Worm (Caenorhabditis elegans) whole organism, L1 larva: ENCODE data around the gene dhs-27.

Experiments
- C16A3.4 ChIP-seq: fragments of 150-350 bp; optimal IDR thresholded peaks from 2 replicates; lab custom pipeline; 2014; ENCODE audit warnings: missing biosample characterization, missing genetic modification characterization
- F16B12.6 ChIP-seq: fragments of 150-350 bp; optimal IDR thresholded peaks from 2 replicates; lab custom pipeline; 2014; ENCODE audit warnings: missing biosample characterization, missing genetic modification characterization
- alr-1 ChIP-seq: fragments of 200-800 bp; sonication (Bioruptor generic); optimal IDR thresholded peaks from 2 replicates; lab custom pipeline; 2018; ENCODE audit warnings: borderline replicate concordance, mild to moderate bottlenecking, missing genetic modification characterization, missing compliant biosample characterization
- ama-1 ChIP-seq: fragments of 150-350 bp; optimal IDR thresholded peaks from 2 replicates; lab custom pipeline; 2014
- blmp-1 ChIP-seq: fragments of 150-350 bp; optimal IDR thresholded peaks from 2 replicates; lab custom pipeline; 2014; ENCODE audit warnings: missing biosample characterization, missing genetic modification characterization
- ceh-82 ChIP-seq, 3 experiments: fragments of 150-350 bp in 1 of 3; sonication (generic microtip) in 2 of 3; optimal IDR thresholded peaks; 2 replicates each; lab custom pipeline; 2014 to 2017; ENCODE audit warnings: missing biosample characterization in 3 of 3, missing genetic modification characterization in 3 of 3
- dsc-1 ChIP-seq: sonication (generic microtip); optimal IDR thresholded peaks from 2 replicates; lab custom pipeline; 2016; ENCODE audit warnings: mild to moderate bottlenecking, missing genetic modification characterization, missing compliant biosample characterization
- egl-27 ChIP-seq, 2 experiments: fragments of 150-350 bp in 1 of 2; sonication (generic microtip); optimal IDR thresholded peaks; 3 replicates each; lab custom pipeline; 2017 to 2018; ENCODE audit warnings: missing biosample characterization in 2 of 2, missing genetic modification characterization in 2 of 2, missing genetic modification reagents in 2 of 2
- elt-3 ChIP-seq, 6 experiments: fragments of 150-350 bp in 1 of 6; sonication (generic microtip); optimal IDR thresholded peaks; 2 replicates each; lab custom pipeline; 2017 to 2018; ENCODE audit warnings: missing biosample characterization in 6 of 6, missing genetic modification characterization in 6 of 6, inconsistent platforms in 1 of 6
- grh-1 ChIP-seq: fragments of 200-800 bp; sonication (Bioruptor generic); IDR thresholded peaks from 2 replicates; pipeline ENCODE4 v1.3.6; 2022; ENCODE audit warnings: missing genetic modification reagents, missing genetic modification characterization, missing compliant biosample characterization
- irx-1 ChIP-seq: sonication (generic microtip); optimal IDR thresholded peaks from 2 replicates; lab custom pipeline; 2016; ENCODE audit warnings: missing genetic modification characterization, missing compliant biosample characterization
- jun-1 ChIP-seq: fragments of 150-350 bp; optimal IDR thresholded peaks from 2 replicates; lab custom pipeline; 2014; ENCODE audit warnings: missing biosample characterization, missing genetic modification reagents, missing genetic modification characterization
- lin-13 ChIP-seq: fragments of 150-350 bp; optimal IDR thresholded peaks from 2 replicates; lab custom pipeline; 2014; ENCODE audit warnings: missing biosample characterization, missing genetic modification reagents, missing genetic modification characterization
- lin-15B ChIP-seq: fragments of 150-350 bp; sonication (generic microtip); optimal IDR thresholded peaks from 3 replicates; lab custom pipeline; 2014; ENCODE audit warnings: missing biosample characterization, missing genetic modification characterization
- lin-35 ChIP-seq, 2 experiments: fragments of 150-350 bp; optimal IDR thresholded peaks; 2 replicates each; lab custom pipeline; 2014; ENCODE audit warnings: missing biosample characterization in 2 of 2, missing genetic modification characterization in 2 of 2, missing genetic modification reagents in 2 of 2
- lin-39 ChIP-seq: fragments of 150-350 bp; optimal IDR thresholded peaks from 2 replicates; lab custom pipeline; 2014; ENCODE audit warnings: missing biosample characterization, missing genetic modification reagents, missing genetic modification characterization
- lsy-2 ChIP-seq, 2 experiments: fragments of 150-350 bp; optimal IDR thresholded peaks; 2 replicates each; lab custom pipeline; 2014; ENCODE audit warnings: missing biosample characterization in 2 of 2, missing genetic modification characterization in 2 of 2
- mdl-1 ChIP-seq, 2 experiments: fragments of 150-350 bp; optimal IDR thresholded peaks; 2 replicates each; lab custom pipeline; 2014 to 2017; ENCODE audit warnings: missing biosample characterization in 2 of 2, missing genetic modification characterization in 2 of 2, inconsistent platforms in 1 of 2
- mep-1 ChIP-seq: fragments of 150-350 bp; optimal IDR thresholded peaks from 2 replicates; lab custom pipeline; 2014; ENCODE audit warnings: missing biosample characterization, missing genetic modification characterization
- nhr-19 ChIP-seq: fragments of 200-800 bp; sonication (Bioruptor generic); conservative IDR thresholded peaks from 2 replicates; pipeline ENCODE4 v1.3.6; 2022; ENCODE audit warnings: missing genetic modification characterization, missing compliant biosample characterization
- nhr-237 ChIP-seq: fragments of 150-350 bp; optimal IDR thresholded peaks from 2 replicates; lab custom pipeline; 2014; ENCODE audit warnings: missing biosample characterization, missing genetic modification characterization
- nhr-28 ChIP-seq: fragments of 150-350 bp; optimal IDR thresholded peaks from 2 replicates; lab custom pipeline; 2014; ENCODE audit warnings: missing biosample characterization, missing genetic modification characterization
- nhr-47 ChIP-seq: sonication (generic microtip); optimal IDR thresholded peaks from 2 replicates; lab custom pipeline; 2016; ENCODE audit warnings: mild to moderate bottlenecking, missing genetic modification characterization, moderate library complexity, missing compliant biosample characterization
- nhr-90 ChIP-seq: sonication (generic microtip); optimal IDR thresholded peaks from 2 replicates; lab custom pipeline; 2016; ENCODE audit warnings: mild to moderate bottlenecking, missing genetic modification characterization, missing compliant biosample characterization; ENCODE audit not compliant: poor library complexity
- pax-3 ChIP-seq: fragments of 200-800 bp; sonication (Bioruptor generic); optimal IDR thresholded peaks from 2 replicates; lab custom pipeline; 2018; ENCODE audit warnings: mild to moderate bottlenecking, missing genetic modification characterization, moderate library complexity, missing compliant biosample characterization
- skn-1 ChIP-seq: fragments of 150-350 bp; optimal IDR thresholded peaks from 2 replicates; lab custom pipeline; 2014; ENCODE audit warnings: missing biosample characterization, missing genetic modification characterization
- snpc-4 ChIP-seq: fragments of 150-350 bp; optimal IDR thresholded peaks from 2 replicates; lab custom pipeline; 2014; ENCODE audit warnings: missing biosample characterization, missing genetic modification characterization
- snu-23 ChIP-seq: sonication (generic microtip); optimal IDR thresholded peaks from 2 replicates; lab custom pipeline; 2016; ENCODE audit warnings: missing genetic modification characterization, missing compliant biosample characterization
- sox-4 ChIP-seq: sonication (generic microtip); optimal IDR thresholded peaks from 2 replicates; lab custom pipeline; 2016; ENCODE audit warnings: missing genetic modification characterization, missing compliant biosample characterization
- swsn-7 ChIP-seq: sonication (generic microtip); optimal IDR thresholded peaks from 2 replicates; lab custom pipeline; 2016; ENCODE audit warnings: missing genetic modification characterization, missing compliant biosample characterization
- tbx-2 ChIP-seq: sonication (generic microtip); optimal IDR thresholded peaks from 2 replicates; lab custom pipeline; 2016; ENCODE audit warnings: missing genetic modification characterization, missing compliant biosample characterization
- unc-30 ChIP-seq: sonication (generic microtip); optimal IDR thresholded peaks from 2 replicates; lab custom pipeline; 2017; ENCODE audit warnings: missing biosample characterization, missing genetic modification characterization
- unc-62 ChIP-seq: fragments of 150-350 bp; optimal IDR thresholded peaks from 2 replicates; lab custom pipeline; 2014; ENCODE audit warnings: missing biosample characterization, missing genetic modification reagents, missing genetic modification characterization
- unc-86 ChIP-seq: sonication (generic microtip); optimal IDR thresholded peaks from 2 replicates; lab custom pipeline; 2016; ENCODE audit warnings: missing genetic modification characterization, missing compliant biosample characterization
- vab-15 ChIP-seq: sonication (generic microtip); optimal IDR thresholded peaks from 2 replicates; lab custom pipeline; 2017; ENCODE audit warnings: missing genotype, mild to moderate bottlenecking, missing genetic modification characterization, missing compliant biosample characterization
- zag-1 ChIP-seq: fragments of 150-350 bp; optimal IDR thresholded peaks from 2 replicates; lab custom pipeline; 2014; ENCODE audit warnings: missing biosample characterization, missing genetic modification characterization
- ztf-11 ChIP-seq, 2 experiments: sonication (generic microtip); optimal IDR thresholded peaks; 2 replicates each; lab custom pipeline; 2016 to 2017; ENCODE audit warnings: missing genetic modification characterization in 2 of 2, missing biosample characterization in 1 of 2, missing compliant biosample characterization in 1 of 2

The dhs-27 gene

ce11 chrX:3401701-3402100 lies 12.8 kb downstream of the dhs-27 start, which contains the start of gene C04F6.9:
Gene C04F6.9, plus strand, starts transcription at chrX:3402001.
- TF ChIP-seq unc-30 (tag; lab: Kevin White, UChicago) = no peak

ce11 chrX:3400387-3400786 lies 14.1 kb downstream of the dhs-27 start:
- TF ChIP-seq lin-15B (tag; lab: Kevin White, UChicago) = no peak
- no peak for TF ChIP-seq unc-86 (tag; lab: Kevin White, UChicago)
- TF ChIP-seq unc-30 (tag; lab: Kevin White, UChicago) = no peak
- no peak for TF ChIP-seq tbx-2 (tag; lab: Kevin White, UChicago)
- TF ChIP-seq alr-1 (tag; lab: Kevin White, UChicago) = no peak
- no peak for TF ChIP-seq nhr-28 (tag; lab: Kevin White, UChicago)
- TF ChIP-seq F16B12.6 (tag; lab: Kevin White, UChicago) = no peak
- TF ChIP-seq snpc-4 (tag; lab: Kevin White, UChicago) = no peak
- no peak for TF ChIP-seq swsn-7 (tag; lab: Kevin White, UChicago)
- TF ChIP-seq elt-3 (tag; optimal IDR thresholded peaks at IDR 0.05; lab: Kevin White, UChicago) = no peak
- TF ChIP-seq zag-1 (tag; lab: Kevin White, UChicago) = no peak
- no peak for TF ChIP-seq lin-39
- TF ChIP-seq jun-1 (tag; lab: Kevin White, UChicago) = no peak
- no peak for TF ChIP-seq snu-23 (GFP tag; lab: Kevin White, UChicago)
- TF ChIP-seq vab-15 (tag; lab: Kevin White, UChicago) = no peak
- no peak for TF ChIP-seq lin-13 (GFP tag; lab: Kevin White, UChicago)
- TF ChIP-seq ztf-11 (tag; optimal IDR thresholded peaks at IDR 0.05; lab: Kevin White, UChicago) = no peak
- TF ChIP-seq, all 84 proteins: peak for 0

ce11 chrX:3399917-3400316 lies 14.6 kb downstream of the dhs-27 start, which contains the start of gene cht-1:
Gene cht-1, minus strand, starts transcription at chrX:3400017.
- no peak for TF ChIP-seq lsy-2 (tag; optimal IDR thresholded peaks at IDR 0.05; lab: Kevin White, UChicago)
- no peak for TF ChIP-seq lin-35 (GFP tag; optimal IDR thresholded peaks at IDR 0.05; lab: Kevin White, UChicago)
- TF ChIP-seq nhr-47 (tag; lab: Kevin White, UChicago) = no peak
- no peak for TF ChIP-seq nhr-237 (tag; lab: Kevin White, UChicago)
- no peak for TF ChIP-seq skn-1 (tag; lab: Kevin White, UChicago)
- TF ChIP-seq dsc-1 (tag; lab: Kevin White, UChicago) = no peak
- no peak for TF ChIP-seq swsn-7 (tag; lab: Kevin White, UChicago)
- no peak for TF ChIP-seq mep-1 (tag; lab: Kevin White, UChicago)
- TF ChIP-seq ceh-82 (tag; optimal IDR thresholded peaks at IDR 0.05; lab: Kevin White, UChicago) = no peak
- no peak for TF ChIP-seq nhr-19
- TF ChIP-seq irx-1 (tag; lab: Kevin White, UChicago) = no peak
- no peak for TF ChIP-seq C16A3.4 (tag; lab: Kevin White, UChicago)

ce11 chrX:3396735-3397134 lies 17.8 kb downstream of the dhs-27 start:
- TF ChIP-seq sox-4 (tag; lab: Kevin White, UChicago) (no peak), blmp-1 (tag; lab: Kevin White, UChicago) (peak; percentile 70)
- TF ChIP-seq, all 84 proteins: peak for 1

ce11 chrX:3393562-3393961 lies 20.9 kb downstream of the dhs-27 start, which contains the start of gene slcf-2:
Gene slcf-2, plus strand, starts transcription at chrX:3393862.
- TF ChIP-seq dsc-1 (tag; lab: Kevin White, UChicago) (peak; percentile 71), ama-1 (lab: Kevin White, UChicago) (no peak)
- TF ChIP-seq, all 84 proteins: peak for 1

ce11 chrX:3385362-3385761 lies 29.1 kb downstream of the dhs-27 start, which contains the start of gene acp-1:
Gene acp-1, minus strand, starts transcription at chrX:3385462.
- no peak for TF ChIP-seq sox-4 (tag; lab: Kevin White, UChicago)
- no peak for TF ChIP-seq mdl-1 (tag; optimal IDR thresholded peaks at IDR 0.05; lab: Kevin White, UChicago)
- no peak for TF ChIP-seq nhr-90 (tag; lab: Kevin White, UChicago)
- TF ChIP-seq C16A3.4 (tag; lab: Kevin White, UChicago) = no peak
- no peak for TF ChIP-seq grh-1 (GFP tag; lab: Robert Waterston, UW)
- TF ChIP-seq unc-62 (GFP tag; lab: Kevin White, UChicago) = no peak
- TF ChIP-seq pax-3 = no peak
- no peak for TF ChIP-seq egl-27 (tag; optimal IDR thresholded peaks at IDR 0.05; lab: Kevin White, UChicago)
- TF ChIP-seq nhr-237 (tag; lab: Kevin White, UChicago) = no peak
- TF ChIP-seq blmp-1 (tag; lab: Kevin White, UChicago) = no peak
- no peak for TF ChIP-seq mep-1 (tag; lab: Kevin White, UChicago)
- TF ChIP-seq, all 84 proteins: peak for 0
